Fruit fly (Drosophila melanogaster) whole organism, wandering third instar larva: Measurements from ENCODE around the gene CG46427.

Experiments used
- dl ChIP-seq, 2 experiments: fragments of 175-275, 200-275 bp in 1 of 2; fragments of 200-275 bp in 1 of 2; sonication (Bioruptor generic); optimal IDR thresholded peaks; lab custom pipeline; 2018; ENCODE audit warnings: mild to moderate bottlenecking in 2 of 2, missing biosample characterization in 2 of 2, missing genetic modification characterization in 2 of 2, moderate library complexity in 2 of 2; ENCODE audit not compliant: partially characterized antibody in 2 of 2, insufficient read depth in 1 of 2
- dsf ChIP-seq: sonication (Bioruptor generic); optimal IDR thresholded peaks from 2 replicates; lab custom pipeline; 2016; ENCODE audit warnings: missing biosample characterization, missing genetic modification characterization, borderline replicate concordance
- h ChIP-seq: fragments of 200-800 bp; sonication (Bioruptor generic); optimal IDR thresholded peaks from 3 replicates; lab custom pipeline; 2016; ENCODE audit warnings: missing biosample characterization, mild to moderate bottlenecking, missing genetic modification characterization
- pan ChIP-seq: fragments of >200 bp; optimal IDR thresholded peaks from 2 replicates; lab custom pipeline; 2017
- usp ChIP-seq: fragments of >200 bp; optimal IDR thresholded peaks from 2 replicates; lab custom pipeline; 2017; ENCODE audit warnings: missing biosample characterization, missing genetic modification characterization

- TF ChIP-seq dl (GFP tag; optimal IDR thresholded peaks at IDR 0.05; lab: Kevin White, UChicago; ENCODE audit: insufficient read depth in 1 of 2, partially characterized antibody in 2 of 2) (no peak), pan (lab: Kevin White, UChicago) (no peak), usp (no peak), h (GFP tag; lab: Kevin White, UChicago) (no peak), dsf (GFP tag; lab: Kevin White, UChicago) (no peak)
Measured at dm6 chr3R:12448344-12448743, 9.4 kb upstream of the CG46427 start.
